Fruit fly (Drosophila melanogaster): ENCODE results near the gene CG9922.

Gene CG9922

DNA sequence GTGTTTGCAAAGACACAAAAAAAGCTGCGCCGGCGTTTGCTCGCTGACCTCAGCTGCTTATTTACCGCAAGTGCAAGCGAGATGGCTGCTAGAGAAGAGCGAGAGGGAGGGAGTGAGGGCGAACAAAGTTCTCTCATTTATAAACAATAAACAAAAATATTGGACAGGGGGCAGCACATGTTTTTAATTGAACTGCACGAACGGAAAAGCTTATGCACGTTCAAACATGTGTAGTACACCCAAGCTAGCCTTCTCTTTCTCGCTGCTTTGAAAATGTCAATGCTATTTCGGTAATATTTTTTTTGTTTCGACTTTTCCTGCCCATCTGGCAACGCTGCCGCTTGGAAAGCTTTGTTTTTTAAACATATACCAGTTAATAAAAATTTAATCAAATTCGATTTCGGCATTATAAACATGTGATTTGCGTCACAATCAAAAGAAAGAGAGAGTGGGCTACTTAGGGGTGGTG, 11.2 kb downstream of the CG9922 start (continued):
- TF ChIP-seq CG13775 (GFP tag; optimal IDR thresholded peaks at IDR 0.05) (no peak), BEAF-32 (GFP tag; optimal IDR thresholded peaks at IDR 0.05) (peak; percentile 8), corto (GFP tag; optimal IDR thresholded peaks at IDR 0.05) (peak; percentile 68), ftz-f1 (GFP tag; optimal IDR thresholded peaks at IDR 0.05) (peak; percentile 91), CG17186 (GFP tag; optimal IDR thresholded peaks at IDR 0.05) (no peak), CHES-1-like (GFP tag; optimal IDR thresholded peaks at IDR 0.05) (peak; percentile 76), CG10654 (GFP tag; optimal IDR thresholded peaks at IDR 0.05) (peak; percentile 5), kni (GFP tag; optimal IDR thresholded peaks at IDR 0.05) (peak; percentile 59), CG31441 (GFP tag; IDR thresholded peaks at IDR 0.05) (peak; percentile 43; the same call in 1 of the 2 replicates), Nf-YB (GFP tag; optimal IDR thresholded peaks at IDR 0.05) (peak; percentile 19), Ets65A (GFP tag) (no peak), CG9932 (GFP tag; IDR thresholded peaks at IDR 0.05) (peak; percentile 28; the same call in 1 of the 2 replicates), eve (GFP tag; optimal IDR thresholded peaks at IDR 0.05) (peak in 1 of 2 experiments; percentile 62), CG7928 (GFP tag; optimal IDR thresholded peaks at IDR 0.05) (no peak), gem (tag; optimal IDR thresholded peaks at IDR 0.05) (peak; percentile 49), Scr (GFP tag; IDR thresholded peaks at IDR 0.05; ENCODE audit: partially characterized antibody) (peak; percentile 10; the same call in 1 of the 2 replicates), CG10147 (GFP tag; optimal IDR thresholded peaks at IDR 0.05) (no peak), NC2β (GFP tag; optimal IDR thresholded peaks at IDR 0.05) (peak; percentile 1), Kr (GFP tag; optimal IDR thresholded peaks at IDR 0.05) (no peak), en (GFP tag; optimal IDR thresholded peaks at IDR 0.05) (peak; percentile 10), Nf-YC (tag; optimal IDR thresholded peaks at IDR 0.05) (peak; percentile 20), CG13894 (tag; optimal IDR thresholded peaks at IDR 0.05) (peak; percentile 28), crp (GFP tag; optimal IDR thresholded peaks at IDR 0.05) (peak in 1 of 2 experiments; percentile 65), gcm (GFP tag; optimal IDR thresholded peaks at IDR 0.05) (peak; percentile 26), CG17385 (GFP tag; optimal IDR thresholded peaks at IDR 0.05) (no peak), CG14014 (GFP tag; IDR thresholded peaks at IDR 0.05) (peak; percentile 47; the same call in 1 of the 2 replicates), Myb (GFP tag; optimal IDR thresholded peaks at IDR 0.05) (peak; percentile 58), CG9609 (GFP tag; optimal IDR thresholded peaks at IDR 0.05) (no peak), CG5180 (GFP tag; optimal IDR thresholded peaks at IDR 0.05) (peak; percentile 79), CG13287 (GFP tag; IDR thresholded peaks at IDR 0.05; ENCODE audit: partially characterized antibody) (peak; percentile 61; the same call in 1 of the 2 replicates), CG15514 (GFP tag; optimal IDR thresholded peaks at IDR 0.05) (peak; percentile 2), toy (GFP tag; IDR thresholded peaks at IDR 0.05) (no peak), CG6689 (GFP tag; IDR thresholded peaks at IDR 0.05) (no peak), CG18619 (GFP tag; optimal IDR thresholded peaks at IDR 0.05) (peak; percentile 21), CG4707 (GFP tag; optimal IDR thresholded peaks at IDR 0.05) (no peak), CG11696 (GFP tag; IDR thresholded peaks at IDR 0.05) (no peak), CG3847 (GFP tag; IDR thresholded peaks at IDR 0.05) (peak; percentile 40; the same call in 1 of the 2 replicates), MESR4 (GFP tag; optimal IDR thresholded peaks at IDR 0.05) (no peak), CG17912 (GFP tag; optimal IDR thresholded peaks at IDR 0.05) (peak; percentile 44), CG1832 (GFP tag; optimal IDR thresholded peaks at IDR 0.05) (peak; percentile 81), Bteb2 (GFP tag; optimal IDR thresholded peaks at IDR 0.05) (peak; percentile 18), CG13424 (tag; optimal IDR thresholded peaks at IDR 0.05) (peak; percentile 32), her (GFP tag; optimal IDR thresholded peaks at IDR 0.05) (peak; percentile 18), CG10274 (GFP tag; optimal IDR thresholded peaks at IDR 0.05) (peak; percentile 6), CG7271 (tag; optimal IDR thresholded peaks at IDR 0.05) (no peak), Dip2 (GFP tag; IDR thresholded peaks at IDR 0.05) (no peak), B-H2 (GFP tag; optimal IDR thresholded peaks at IDR 0.05) (peak; percentile 33), CG10543 (GFP tag; optimal IDR thresholded peaks at IDR 0.05) (peak; percentile 82), CG8924 (tag; optimal IDR thresholded peaks at IDR 0.05) (peak; percentile 58)
